Worm (Caenorhabditis elegans): ENCODE measurements around the gene C44B12.9.

- TF ChIP-seq zag-1 (tag; optimal IDR thresholded peaks at IDR 0.05) (no peak), egl-27 (tag; optimal IDR thresholded peaks at IDR 0.05) (no peak), ztf-11 (tag; optimal IDR thresholded peaks at IDR 0.05) (no peak), daf-16 (GFP tag; optimal IDR thresholded peaks at IDR 0.05) (no peak), daf-16 (tag; optimal IDR thresholded peaks at IDR 0.05) (no peak), hlh-30 (tag; optimal IDR thresholded peaks at IDR 0.05; ENCODE audit: insufficient read depth) (no peak), Y48G9A.11 (GFP tag; IDR thresholded peaks at IDR 0.05) (no peak), lim-7 (GFP tag; IDR thresholded peaks at IDR 0.05) (no peak), nhr-76 (tag; optimal IDR thresholded peaks at IDR 0.05) (no peak), nhr-41 (GFP tag; IDR thresholded peaks at IDR 0.05) (no peak), lin-15B (tag; optimal IDR thresholded peaks at IDR 0.05) (no peak), zip-2 (tag; optimal IDR thresholded peaks at IDR 0.05) (no peak)
Measured at ce11 chrIV:1108030-1108429, 3.6 kb upstream of the C44B12.9 start.

Measured in whole organism, L4 larva.